Fruit fly (Drosophila melanogaster): ENCODE measurements around the gene Sfp24Bb.

dm6 chr2L:3699895-3700294, 30.3 kb upstream of the Sfp24Bb start, which contains the start of gene CG42465:
- TF ChIP-seq CG9948 (tag; optimal IDR thresholded peaks at IDR 0.05) (no peak), CG8301 (tag; optimal IDR thresholded peaks at IDR 0.05) (no peak), CG13204 (GFP tag; optimal IDR thresholded peaks at IDR 0.05) (no peak), Pif1A (GFP tag; optimal IDR thresholded peaks at IDR 0.05) (no peak), CG14655 (GFP tag; optimal IDR thresholded peaks at IDR 0.05) (no peak), fd96Ca (GFP tag; IDR thresholded peaks at IDR 0.05) (no peak), CG10348 (GFP tag; IDR thresholded peaks at IDR 0.05) (no peak), Snoo (tag; optimal IDR thresholded peaks at IDR 0.05) (no peak), CG15710 (tag; optimal IDR thresholded peaks at IDR 0.05) (no peak), gl (tag; optimal IDR thresholded peaks at IDR 0.05) (no peak), CG32121 (GFP tag; IDR thresholded peaks at IDR 0.05) (no peak)

Measured in whole organism, pupa.